Worm (Caenorhabditis elegans) whole organism, L2 larva: ENCODE results near the gene pssy-2.

Experiments
- C34F6.9 ChIP-seq: fragments of 150-350 bp; optimal IDR thresholded peaks from 2 replicates; lab custom pipeline; 2014; ENCODE audit warnings: missing biosample characterization, missing genetic modification characterization
- F13H6.1 ChIP-seq: sonication (generic microtip); optimal IDR thresholded peaks from 2 replicates; lab custom pipeline; 2016; ENCODE audit warnings: missing genetic modification characterization, missing compliant biosample characterization
- Y55F3AM.14 ChIP-seq: fragments of 200-800 bp; sonication (Bioruptor generic); optimal IDR thresholded peaks from 2 replicates; lab custom pipeline; 2018; ENCODE audit warnings: mild to moderate bottlenecking, missing genetic modification characterization, missing compliant biosample characterization
- ZK546.5 ChIP-seq: sonication (generic microtip); optimal IDR thresholded peaks from 2 replicates; lab custom pipeline; 2017; ENCODE audit warnings: missing biosample characterization, missing genetic modification characterization
- alr-1 ChIP-seq: fragments of 150-350 bp; optimal IDR thresholded peaks from 2 replicates; lab custom pipeline; 2014; ENCODE audit warnings: missing biosample characterization, missing genetic modification characterization
- aly-2 ChIP-seq: fragments of 150-350 bp; optimal IDR thresholded peaks from 2 replicates; lab custom pipeline; 2014; ENCODE audit warnings: missing biosample characterization, missing genetic modification characterization
- ama-1 ChIP-seq: fragments of 150-350 bp; optimal IDR thresholded peaks from 2 replicates; lab custom pipeline; 2018; ENCODE audit warnings: inconsistent platforms
- blmp-1 ChIP-seq: sonication (generic microtip); optimal IDR thresholded peaks from 2 replicates; lab custom pipeline; 2017; ENCODE audit warnings: missing genetic modification characterization, mild to moderate bottlenecking, missing compliant biosample characterization, antibody characterized with exemption, moderate library complexity; ENCODE audit not compliant: insufficient read depth
- ceh-16 ChIP-seq: fragments of 150-350 bp; optimal IDR thresholded peaks from 2 replicates; lab custom pipeline; 2014; ENCODE audit warnings: missing biosample characterization, missing genetic modification characterization
- ceh-82 ChIP-seq: fragments of 150-350 bp; optimal IDR thresholded peaks from 2 replicates; lab custom pipeline; 2014; ENCODE audit warnings: missing biosample characterization, missing genetic modification characterization
- crh-2 ChIP-seq: sonication (generic microtip); optimal IDR thresholded peaks from 2 replicates; lab custom pipeline; 2017; ENCODE audit warnings: missing biosample characterization, missing genetic modification characterization
- dmd-4 ChIP-seq: sonication (generic microtip); optimal IDR thresholded peaks from 2 replicates; lab custom pipeline; 2017; ENCODE audit warnings: missing biosample characterization, missing genetic modification characterization
- egl-27 ChIP-seq: sonication (generic microtip); optimal IDR thresholded peaks from 3 replicates; lab custom pipeline; 2017; ENCODE audit warnings: missing biosample characterization, missing genetic modification reagents, missing genetic modification characterization
- elt-1 ChIP-seq: fragments of 150-350 bp; optimal IDR thresholded peaks from 2 replicates; lab custom pipeline; 2014; ENCODE audit warnings: missing biosample characterization, missing genetic modification characterization
- elt-3 ChIP-seq: sonication (generic microtip); optimal IDR thresholded peaks from 2 replicates; lab custom pipeline; 2017; ENCODE audit warnings: missing biosample characterization, missing genetic modification characterization
- fos-1 ChIP-seq: fragments of 150-350 bp; optimal IDR thresholded peaks from 2 replicates; lab custom pipeline; 2014; ENCODE audit warnings: missing biosample characterization, missing genetic modification characterization
- gmeb-1 ChIP-seq: fragments of 150-350 bp; optimal IDR thresholded peaks from 2 replicates; lab custom pipeline; 2014; ENCODE audit warnings: missing biosample characterization, missing genetic modification characterization
- lin-11 ChIP-seq: fragments of 150-350 bp; sonication (generic microtip); optimal IDR thresholded peaks from 2 replicates; lab custom pipeline; 2014; ENCODE audit warnings: missing biosample characterization, missing genetic modification characterization, inconsistent platforms, mixed read lengths
- lin-13 ChIP-seq: fragments of 150-350 bp; optimal IDR thresholded peaks from 2 replicates; lab custom pipeline; 2014; ENCODE audit warnings: missing biosample characterization, missing genetic modification reagents, missing genetic modification characterization
- lin-39 ChIP-seq: fragments of 150-350 bp; optimal IDR thresholded peaks from 2 replicates; lab custom pipeline; 2014; ENCODE audit warnings: missing biosample characterization, missing genetic modification reagents, missing genetic modification characterization
- lsy-2 ChIP-seq, 2 experiments: fragments of 150-350 bp in 1 of 2; sonication (generic microtip) in 1 of 2; optimal IDR thresholded peaks; 2 replicates each; lab custom pipeline; 2014 to 2017; ENCODE audit warnings: missing biosample characterization in 2 of 2, missing genetic modification characterization in 2 of 2
- mab-5 ChIP-seq: fragments of 150-350 bp; optimal IDR thresholded peaks from 2 replicates; lab custom pipeline; 2014; ENCODE audit warnings: missing biosample characterization, missing genetic modification characterization
- mbf-1 ChIP-seq: sonication (generic microtip); optimal IDR thresholded peaks from 2 replicates; lab custom pipeline; 2017; ENCODE audit warnings: missing biosample characterization, missing genetic modification characterization
- mdl-1 ChIP-seq, 2 experiments: fragments of 150-350 bp in 1 of 2; sonication (generic microtip) in 1 of 2; optimal IDR thresholded peaks; 2 replicates each; lab custom pipeline; 2017; ENCODE audit warnings: missing biosample characterization in 2 of 2, missing genetic modification characterization in 2 of 2
- nhr-10 ChIP-seq: sonication (generic microtip); optimal IDR thresholded peaks from 2 replicates; lab custom pipeline; 2017; ENCODE audit warnings: missing biosample characterization, missing genetic modification characterization
- nhr-11 ChIP-seq: fragments of 150-350 bp; optimal IDR thresholded peaks from 2 replicates; lab custom pipeline; 2014; ENCODE audit warnings: missing biosample characterization, missing genetic modification characterization
- nhr-12 ChIP-seq: fragments of 150-350 bp; optimal IDR thresholded peaks from 2 replicates; lab custom pipeline; 2014; ENCODE audit warnings: missing biosample characterization, missing genetic modification characterization
- nhr-129 ChIP-seq: fragments of 150-350 bp; optimal IDR thresholded peaks from 2 replicates; lab custom pipeline; 2014; ENCODE audit warnings: missing biosample characterization, missing genetic modification characterization
- nhr-21 ChIP-seq: fragments of 150-350 bp; optimal IDR thresholded peaks from 2 replicates; lab custom pipeline; 2014; ENCODE audit warnings: missing biosample characterization, missing genetic modification characterization
- nhr-23 ChIP-seq: fragments of 150-350 bp; optimal IDR thresholded peaks from 2 replicates; lab custom pipeline; 2014; ENCODE audit warnings: missing biosample characterization, missing genetic modification reagents, missing genetic modification characterization
- nhr-237 ChIP-seq: fragments of 150-350 bp; optimal IDR thresholded peaks from 2 replicates; lab custom pipeline; 2014; ENCODE audit warnings: missing biosample characterization, missing genetic modification characterization
- nhr-25 ChIP-seq: fragments of 150-350 bp; sonication (generic microtip); optimal IDR thresholded peaks from 3 replicates; lab custom pipeline; 2014; ENCODE audit warnings: missing biosample characterization, missing genetic modification characterization
- nhr-6 ChIP-seq: fragments of 150-350 bp; optimal IDR thresholded peaks from 2 replicates; lab custom pipeline; 2014; ENCODE audit warnings: missing biosample characterization, missing genetic modification characterization
- nhr-77 ChIP-seq: fragments of 150-350 bp; optimal IDR thresholded peaks from 2 replicates; lab custom pipeline; 2014; ENCODE audit warnings: missing biosample characterization, missing genetic modification characterization
- peb-1 ChIP-seq: fragments of 150-350 bp; optimal IDR thresholded peaks from 2 replicates; lab custom pipeline; 2014; ENCODE audit warnings: missing biosample characterization, missing genetic modification characterization
- sem-4 ChIP-seq: fragments of 150-350 bp; optimal IDR thresholded peaks from 2 replicates; lab custom pipeline; 2014; ENCODE audit warnings: missing biosample characterization, missing genetic modification reagents, missing genetic modification characterization
- skn-1 ChIP-seq: sonication (generic microtip); optimal IDR thresholded peaks from 2 replicates; lab custom pipeline; 2017; ENCODE audit warnings: missing biosample characterization, missing genetic modification characterization
- sma-3 ChIP-seq: sonication (generic microtip); optimal IDR thresholded peaks from 2 replicates; lab custom pipeline; 2016; ENCODE audit warnings: missing genetic modification reagents, missing genetic modification characterization, missing compliant biosample characterization
- sma-9 ChIP-seq, 2 experiments: fragments of 150-350 bp in 1 of 2; sonication (generic microtip) in 1 of 2; optimal IDR thresholded peaks; 2 replicates each; lab custom pipeline; 2014 to 2016; ENCODE audit warnings: missing genetic modification characterization in 2 of 2, mild to moderate bottlenecking in 1 of 2, missing biosample characterization in 1 of 2, missing compliant biosample characterization in 1 of 2, missing genetic modification reagents in 1 of 2, moderate library complexity in 1 of 2
- snpc-4 ChIP-seq: fragments of 150-350 bp; optimal IDR thresholded peaks from 2 replicates; lab custom pipeline; 2014; ENCODE audit warnings: missing biosample characterization, missing genetic modification characterization
- unc-39 ChIP-seq: fragments of 150-350 bp; optimal IDR thresholded peaks from 2 replicates; lab custom pipeline; 2014; ENCODE audit warnings: missing biosample characterization, missing genetic modification characterization
- unc-55 ChIP-seq: fragments of 150-350 bp; sonication (generic microtip); optimal IDR thresholded peaks from 3 replicates; lab custom pipeline; 2014; ENCODE audit warnings: missing biosample characterization, missing genetic modification reagents, missing genetic modification characterization
- unc-62 ChIP-seq: fragments of 150-350 bp; optimal IDR thresholded peaks from 2 replicates; lab custom pipeline; 2014; ENCODE audit warnings: missing biosample characterization, missing genetic modification reagents, missing genetic modification characterization
- zag-1 ChIP-seq: fragments of 150-350 bp; optimal IDR thresholded peaks from 2 replicates; lab custom pipeline; 2014; ENCODE audit warnings: missing biosample characterization, missing genetic modification characterization
- ztf-1 ChIP-seq: fragments of 200-800 bp; sonication (Bioruptor generic); conservative IDR thresholded peaks from 2 replicates; pipeline ENCODE4 v1.3.6; 2022; ENCODE audit warnings: missing genetic modification characterization, missing compliant biosample characterization
- ztf-11 ChIP-seq: sonication (generic microtip); optimal IDR thresholded peaks from 2 replicates; lab custom pipeline; 2017; ENCODE audit warnings: missing biosample characterization, missing genetic modification characterization
- ztf-4 ChIP-seq: fragments of 150-350 bp; optimal IDR thresholded peaks from 2 replicates; lab custom pipeline; 2014; ENCODE audit warnings: missing biosample characterization, missing genetic modification characterization

The pssy-2 gene

DNA sequence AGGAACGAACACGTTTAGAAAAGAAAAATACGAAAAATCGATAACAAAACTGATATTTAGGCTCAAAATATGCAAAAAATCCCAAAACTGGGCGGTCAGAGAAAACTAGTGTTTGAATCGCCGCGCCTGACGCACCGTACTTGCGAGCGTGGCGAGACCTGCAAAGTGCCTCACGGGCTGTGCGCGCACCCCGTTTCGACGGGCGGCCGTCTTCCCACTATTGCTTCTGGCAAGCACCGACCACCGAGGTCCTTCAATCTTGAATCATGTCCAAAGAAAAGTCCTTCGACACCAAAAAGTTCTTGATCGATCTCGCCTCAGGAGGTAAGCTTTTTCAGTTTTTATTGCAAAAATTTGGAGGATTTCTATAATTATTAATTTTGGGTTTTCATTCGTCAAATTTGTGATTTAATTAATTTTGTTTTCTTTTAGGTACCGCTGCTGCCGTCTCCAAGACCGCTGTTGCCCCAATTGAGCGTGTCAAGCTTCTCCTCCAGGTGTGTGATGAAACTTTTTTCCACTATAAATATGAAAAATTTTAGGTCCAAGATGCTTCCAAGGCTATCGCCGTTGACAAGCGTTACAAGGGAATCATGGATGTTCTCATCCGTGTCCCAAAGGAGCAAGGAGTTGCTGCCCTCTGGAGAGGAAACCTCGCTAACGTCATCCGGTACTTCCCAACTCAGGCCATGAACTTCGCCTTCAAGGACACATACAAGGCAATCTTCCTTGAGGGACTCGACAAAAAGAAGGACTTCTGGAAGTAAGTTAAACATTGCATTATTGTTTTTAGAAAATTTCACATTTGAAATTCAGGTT is 8.4 kb upstream of the pssy-2 start, which contains the start of gene ant-1.1 (continued):
- peak; percentile 94 for TF ChIP-seq crh-2 (tag; lab: Kevin White, UChicago)
- TF ChIP-seq nhr-10 (tag; lab: Kevin White, UChicago): peak; percentile 44
- TF ChIP-seq peb-1: no peak
- no peak for TF ChIP-seq nhr-12 (tag; lab: Kevin White, UChicago)
- TF ChIP-seq nhr-11 (tag; lab: Kevin White, UChicago): no peak
- peak; percentile 93 for TF ChIP-seq nhr-21 (tag; lab: Kevin White, UChicago)
- peak in 1 of 2 experiments; percentile 30 for TF ChIP-seq mdl-1 (tag; optimal IDR thresholded peaks at IDR 0.05; lab: Kevin White, UChicago)
- TF ChIP-seq egl-27: peak; percentile 62

DNA sequence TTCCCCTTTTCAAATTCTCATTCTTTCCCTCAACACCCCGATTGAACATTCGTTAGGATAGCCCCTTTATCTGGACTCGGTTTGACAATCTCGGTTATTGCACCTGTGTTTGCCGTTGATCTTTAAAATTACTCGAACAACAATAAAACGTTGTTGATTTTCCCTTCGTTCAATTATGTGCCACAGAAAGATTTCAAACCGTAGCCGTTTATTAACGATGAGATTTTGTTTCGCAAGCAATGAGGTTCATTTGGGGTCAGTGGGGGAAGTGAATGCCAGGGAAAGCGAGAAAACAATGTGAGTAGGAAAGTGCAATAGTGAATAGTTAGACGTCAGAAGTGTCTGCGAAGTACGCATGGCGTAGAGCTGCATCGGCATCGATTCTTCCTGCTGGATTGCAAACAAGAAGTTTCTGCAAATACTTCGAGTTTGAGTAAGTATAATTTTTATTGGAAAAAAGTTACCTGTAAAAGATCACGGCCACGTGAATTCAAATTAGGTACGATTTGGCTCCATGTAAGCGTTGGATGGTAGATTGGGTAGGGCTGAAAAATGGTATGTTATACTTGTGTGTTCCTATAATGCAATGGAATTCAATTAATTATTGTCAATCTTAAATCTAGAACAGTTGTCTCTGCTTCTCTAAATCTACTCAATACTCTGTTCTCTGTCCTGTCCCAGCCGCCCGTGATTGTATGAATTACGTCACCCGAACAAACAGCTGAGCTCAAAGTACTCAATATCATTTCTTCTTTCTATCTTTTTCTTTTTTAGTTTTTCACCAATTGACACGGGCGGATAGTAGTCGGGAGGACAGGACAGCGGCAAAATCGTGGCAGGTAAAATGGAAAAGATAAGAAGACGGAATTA is 6.9 kb upstream of the pssy-2 start, which contains the start of gene kel-3:
Gene kel-3 (plus strand): TSS at position 328 of the 870 bp plus-strand sequence.
- TF ChIP-seq aly-2 (tag; lab: Kevin White, UChicago) (peak; percentile 8), ceh-16 (no peak), unc-55 (GFP tag; lab: Kevin White, UChicago) (peak; percentile 14), skn-1 (tag; lab: Kevin White, UChicago) (no peak), nhr-129 (tag; lab: Kevin White, UChicago) (peak; percentile 85), crh-2 (tag; lab: Kevin White, UChicago) (peak; percentile 90), Y55F3AM.14 (GFP tag; lab: Kevin White, UChicago) (peak; percentile 54), ztf-1 (GFP tag; lab: Robert Waterston, UW) (0 out of 2 replicates have a peak, but pooled peaks have one; percentile 20), ceh-82 (tag; lab: Kevin White, UChicago) (no peak), mab-5 (tag; lab: Kevin White, UChicago) (no peak), nhr-23 (tag; lab: Kevin White, UChicago) (no peak), zag-1 (tag; lab: Kevin White, UChicago) (peak; percentile 63), fos-1 (tag; lab: Kevin White, UChicago) (peak; percentile 63), lin-13 (GFP tag; lab: Kevin White, UChicago) (peak; percentile 69), sma-3 (peak; percentile 66), nhr-11 (tag; lab: Kevin White, UChicago) (peak; percentile 64), nhr-77 (tag; lab: Kevin White, UChicago) (peak; percentile 23), alr-1 (tag; lab: Kevin White, UChicago) (no peak), ama-1 (lab: Kevin White, UChicago) (peak; percentile 96), nhr-12 (tag; lab: Kevin White, UChicago) (no peak), ztf-11 (no peak), nhr-21 (tag; lab: Kevin White, UChicago) (peak; percentile 86), mbf-1 (tag; lab: Kevin White, UChicago) (no peak), ztf-4 (tag; lab: Kevin White, UChicago) (peak; percentile 77), ZK546.5 (tag; lab: Kevin White, UChicago) (peak; percentile 56), F13H6.1 (tag; lab: Kevin White, UChicago) (peak; percentile 83), unc-62 (GFP tag; lab: Kevin White, UChicago) (no peak), nhr-237 (tag; lab: Kevin White, UChicago) (peak; percentile 20), blmp-1 (tag; lab: Kevin White, UChicago) (peak; percentile 53), lin-11 (tag; lab: Kevin White, UChicago) (no peak), egl-27 (peak; percentile 28), sma-9 (GFP tag; optimal IDR thresholded peaks at IDR 0.05; lab: Kevin White, UChicago) (peak; percentile 92), sma-9 (tag; optimal IDR thresholded peaks at IDR 0.05; lab: Kevin White, UChicago) (no peak), peb-1 (no peak), unc-39 (tag; lab: Kevin White, UChicago) (no peak), sem-4 (tag; lab: Kevin White, UChicago) (peak; percentile 26), elt-3 (no peak), lsy-2 (tag; optimal IDR thresholded peaks at IDR 0.05; lab: Kevin White, UChicago) (peak; percentile 38 to 82), snpc-4 (tag; lab: Kevin White, UChicago) (no peak), dmd-4 (tag; lab: Kevin White, UChicago) (no peak), nhr-25 (peak; percentile 53), C34F6.9 (tag; lab: Kevin White, UChicago) (peak; percentile 56), mdl-1 (tag; optimal IDR thresholded peaks at IDR 0.05; lab: Kevin White, UChicago) (peak in 1 of 2 experiments; percentile 42), elt-1 (tag; lab: Kevin White, UChicago) (no peak), nhr-10 (tag; lab: Kevin White, UChicago) (peak; percentile 33), lin-39 (tag; lab: Kevin White, UChicago) (no peak), gmeb-1 (peak; percentile 60), nhr-6 (tag; lab: Kevin White, UChicago) (peak; percentile 60)
